Fruit fly (Drosophila melanogaster): ENCODE results near the gene Ilp6.
A peak's percentile ranks its signal among the peaks of the same experiment; 100 is the strongest.

Gene Ilp6

DNA sequence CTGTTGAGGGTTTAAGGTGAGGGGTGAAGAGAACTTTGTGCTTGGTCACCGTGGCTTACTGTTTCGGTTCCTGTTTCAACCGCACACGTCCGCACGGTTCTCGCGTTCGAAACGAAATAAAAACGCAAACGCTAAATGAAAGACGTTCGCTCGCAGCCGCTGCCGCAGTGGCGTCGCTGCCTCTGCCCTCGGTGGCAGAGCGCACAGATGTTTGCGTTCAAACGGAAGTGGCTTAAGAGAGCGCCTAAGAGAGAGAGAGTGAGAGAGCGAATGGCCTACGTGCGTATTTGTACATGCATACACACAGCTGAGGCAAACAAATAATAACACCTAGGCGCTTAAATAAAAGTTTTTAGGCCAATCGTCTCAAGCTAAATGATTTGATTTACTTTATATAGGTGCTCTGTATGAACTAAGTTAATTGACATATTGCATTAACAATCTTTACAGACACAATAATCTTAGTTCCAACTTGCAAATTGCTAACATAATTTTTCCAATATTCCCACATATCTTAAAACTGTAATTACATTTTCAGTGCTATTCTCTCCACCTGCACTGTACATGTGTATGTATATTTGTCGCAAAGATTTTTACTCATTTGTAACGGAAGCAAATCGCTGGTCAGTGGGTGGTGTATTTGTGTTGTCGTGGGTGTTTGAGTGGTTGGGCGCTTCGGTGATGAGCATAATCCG is 41.0 kb downstream of the Ilp6 start, which contains the start of gene CG2865 (continued):
- TF ChIP-seq CG10669 (GFP tag; optimal IDR thresholded peaks at IDR 0.05) = peak; percentile 96
- peak; percentile 95 for TF ChIP-seq cyc (GFP tag; optimal IDR thresholded peaks at IDR 0.05)
- TF ChIP-seq OdsH (GFP tag; optimal IDR thresholded peaks at IDR 0.05) = peak; percentile 93
- peak; percentile 97 for TF ChIP-seq lz (GFP tag; optimal IDR thresholded peaks at IDR 0.05)
- peak; percentile 97 for TF ChIP-seq Met (GFP tag; optimal IDR thresholded peaks at IDR 0.05)
- peak; percentile 97 for TF ChIP-seq CG6808 (GFP tag; optimal IDR thresholded peaks at IDR 0.05)
- TF ChIP-seq CG32006 (GFP tag; optimal IDR thresholded peaks at IDR 0.05) = peak; percentile 96
- peak; percentile 91 for TF ChIP-seq Blimp-1 (GFP tag; optimal IDR thresholded peaks at IDR 0.05)
- TF ChIP-seq fd59A (GFP tag; optimal IDR thresholded peaks at IDR 0.05) = peak; percentile 93
- peak; percentile 91 for TF ChIP-seq dac (GFP tag; optimal IDR thresholded peaks at IDR 0.05)
- TF ChIP-seq CG8319 (GFP tag; optimal IDR thresholded peaks at IDR 0.05) = peak; percentile 89
- TF ChIP-seq salr (GFP tag; optimal IDR thresholded peaks at IDR 0.05) = peak; percentile 83 to 92
- TF ChIP-seq CG7368 (GFP tag; optimal IDR thresholded peaks at IDR 0.05) = peak; percentile 86
- peak; percentile 91 for TF ChIP-seq CG10631 (GFP tag; optimal IDR thresholded peaks at IDR 0.05)
- TF ChIP-seq CG8632 (GFP tag; optimal IDR thresholded peaks at IDR 0.05) = peak; percentile 93
- TF ChIP-seq pdm3 (GFP tag; optimal IDR thresholded peaks at IDR 0.05) = peak; percentile 96
- TF ChIP-seq Gug (GFP tag; IDR thresholded peaks at IDR 0.05) = peak; percentile 81
- peak; percentile 95 for TF ChIP-seq CG31627 (GFP tag; optimal IDR thresholded peaks at IDR 0.05)

DNA sequence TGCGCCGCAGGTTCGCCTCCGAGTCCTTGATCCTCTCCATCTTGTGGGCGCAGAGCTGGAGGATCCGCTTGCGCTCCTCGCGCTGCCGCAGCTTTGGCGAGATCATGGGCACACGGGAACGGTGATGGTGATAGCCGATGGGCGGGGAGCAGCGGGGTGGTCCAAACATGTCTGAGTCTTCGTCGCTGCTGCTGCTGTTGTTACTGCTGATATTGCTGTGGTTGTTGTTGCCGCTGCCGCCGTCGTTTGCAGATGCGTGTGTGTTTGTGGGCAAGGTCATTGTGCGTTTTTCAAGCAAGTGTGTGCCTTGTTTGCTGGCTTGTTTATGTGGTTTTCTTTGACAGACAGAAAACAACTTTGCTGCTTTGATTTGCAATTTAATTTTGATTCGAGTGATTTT is 42.0 kb downstream of the Ilp6 start:
- TF ChIP-seq dsx (GFP tag; optimal IDR thresholded peaks at IDR 0.05; ENCODE audit: poor library complexity, severe bottlenecking) (no peak), vri (GFP tag; optimal IDR thresholded peaks at IDR 0.05) (no peak), Smox (GFP tag; optimal IDR thresholded peaks at IDR 0.05) (no peak), CG11902 (GFP tag; optimal IDR thresholded peaks at IDR 0.05) (no peak), OdsH (GFP tag; optimal IDR thresholded peaks at IDR 0.05) (no peak), Ets21C (GFP tag; optimal IDR thresholded peaks at IDR 0.05) (no peak), CG10669 (GFP tag; optimal IDR thresholded peaks at IDR 0.05) (no peak), eg (GFP tag; IDR thresholded peaks at IDR 0.05) (no peak), cyc (GFP tag; optimal IDR thresholded peaks at IDR 0.05) (no peak), CG4318 (GFP tag; optimal IDR thresholded peaks at IDR 0.05) (no peak), CG10631 (GFP tag; optimal IDR thresholded peaks at IDR 0.05) (no peak), Sox102F (GFP tag; optimal IDR thresholded peaks at IDR 0.05) (no peak), spab (GFP tag; optimal IDR thresholded peaks at IDR 0.05) (no peak), fd85E (GFP tag; optimal IDR thresholded peaks at IDR 0.05) (no peak), CG16779 (tag; optimal IDR thresholded peaks at IDR 0.05) (no peak), CG6276 (GFP tag; optimal IDR thresholded peaks at IDR 0.05) (no peak), ss (GFP tag; optimal IDR thresholded peaks at IDR 0.05) (no peak), fkh (GFP tag; optimal IDR thresholded peaks at IDR 0.05) (no peak), Hr38 (GFP tag; optimal IDR thresholded peaks at IDR 0.05) (no peak), Lpt (GFP tag; optimal IDR thresholded peaks at IDR 0.05) (no peak)

DNA sequence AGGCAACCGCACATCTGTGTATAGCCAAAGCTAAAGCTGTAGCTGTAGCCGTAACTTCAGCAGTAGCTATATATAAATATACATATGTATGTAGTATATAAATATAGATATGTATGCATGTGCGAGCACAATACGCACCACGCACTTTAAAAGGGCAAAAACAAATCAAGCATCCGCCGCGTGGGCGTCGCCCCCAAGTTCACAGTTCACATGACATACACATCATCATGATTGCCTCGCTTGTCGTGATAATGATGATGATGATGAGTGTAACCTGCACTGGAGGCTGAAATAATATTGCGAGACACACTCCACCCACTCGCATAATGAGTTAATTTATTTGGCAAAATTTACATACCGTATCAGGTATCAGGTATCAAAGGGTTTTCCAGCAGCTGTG is 43.4 kb downstream of the Ilp6 start:
- TF ChIP-seq svp (GFP tag) (peak; percentile 73), Ets21C (GFP tag; optimal IDR thresholded peaks at IDR 0.05) (no peak)

DNA sequence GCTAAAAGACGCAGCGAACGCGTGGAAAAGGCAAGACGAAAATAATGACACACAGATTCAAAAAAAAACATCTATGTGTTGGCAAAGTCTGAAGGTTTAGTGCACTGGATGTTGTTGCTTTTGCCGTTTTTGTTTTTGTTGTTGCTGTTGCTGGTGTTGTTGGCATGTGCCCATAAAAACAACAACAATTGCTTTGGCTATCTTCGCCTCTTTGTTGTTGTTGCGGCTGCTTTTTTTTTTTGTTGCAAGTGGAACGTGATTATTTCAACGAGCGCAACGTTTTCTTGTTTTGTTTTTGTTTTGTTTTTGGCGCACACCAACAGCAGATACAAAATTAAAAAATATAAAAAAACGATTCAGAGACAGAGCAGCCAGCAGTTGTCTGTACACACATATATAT is 45.3 kb downstream of the Ilp6 start:
- TF ChIP-seq Smox (GFP tag; optimal IDR thresholded peaks at IDR 0.05) = no peak
- peak; percentile 48 for TF ChIP-seq CG10631 (GFP tag; optimal IDR thresholded peaks at IDR 0.05)
- TF ChIP-seq Ets21C (GFP tag; optimal IDR thresholded peaks at IDR 0.05) = no peak
- TF ChIP-seq CG7368 (GFP tag; optimal IDR thresholded peaks at IDR 0.05) = peak; percentile 60
- TF ChIP-seq Lpt (GFP tag; optimal IDR thresholded peaks at IDR 0.05) = peak; percentile 94
- TF ChIP-seq CG1621 (tag; optimal IDR thresholded peaks at IDR 0.05) = peak; percentile 83
- no peak for TF ChIP-seq CG11902 (GFP tag; optimal IDR thresholded peaks at IDR 0.05)
- TF ChIP-seq achi (GFP tag; optimal IDR thresholded peaks at IDR 0.05) = peak; percentile 66
- peak; percentile 73 to 85 for TF ChIP-seq salr (GFP tag; optimal IDR thresholded peaks at IDR 0.05)
- TF ChIP-seq dsx (GFP tag; optimal IDR thresholded peaks at IDR 0.05; ENCODE audit: poor library complexity, severe bottlenecking) = peak; percentile 74
- peak; percentile 80 for TF ChIP-seq Gug (GFP tag; IDR thresholded peaks at IDR 0.05)
- TF ChIP-seq fd85E (GFP tag; optimal IDR thresholded peaks at IDR 0.05) = peak; percentile 33
- peak; percentile 85 for TF ChIP-seq net (GFP tag; optimal IDR thresholded peaks at IDR 0.05)
- TF ChIP-seq eg (GFP tag; IDR thresholded peaks at IDR 0.05) = peak; percentile 95
- peak; percentile 87 for TF ChIP-seq spab (GFP tag; optimal IDR thresholded peaks at IDR 0.05)
- no peak for TF ChIP-seq Sox102F (GFP tag; optimal IDR thresholded peaks at IDR 0.05)
- peak; percentile 57 for TF ChIP-seq CG11762 (GFP tag; optimal IDR thresholded peaks at IDR 0.05; ENCODE audit: insufficient read depth)
- no peak for TF ChIP-seq fkh (GFP tag; optimal IDR thresholded peaks at IDR 0.05)
- TF ChIP-seq dac (GFP tag; optimal IDR thresholded peaks at IDR 0.05) = peak; percentile 74
- TF ChIP-seq CG6163 (GFP tag; IDR thresholded peaks at IDR 0.05) = peak; percentile 94
- TF ChIP-seq CG31627 (GFP tag; optimal IDR thresholded peaks at IDR 0.05) = no peak
- peak; percentile 67 for TF ChIP-seq Eip75B (GFP tag; optimal IDR thresholded peaks at IDR 0.05)
- peak; percentile 98 to 99 for TF ChIP-seq ss (GFP tag; optimal IDR thresholded peaks at IDR 0.05)
- peak; percentile 59 for TF ChIP-seq fd59A (GFP tag; optimal IDR thresholded peaks at IDR 0.05)
- no peak for TF ChIP-seq cyc (GFP tag; optimal IDR thresholded peaks at IDR 0.05)
- TF ChIP-seq CG6808 (GFP tag; optimal IDR thresholded peaks at IDR 0.05) = peak; percentile 93
